Fruit fly (Drosophila melanogaster) whole organism, embryonic: ENCODE measurements around the gene vari.

ENCODE experiments used
- Atf6 ChIP-seq: fragments of 200-800 bp; sonication (Bioruptor generic); IDR thresholded peaks from 2 replicates; pipeline ENCODE4 v1.3.6; 2022; ENCODE audit warnings: missing biosample characterization, missing genetic modification characterization
- C15 ChIP-seq: fragments of 200-800 bp; sonication (Bioruptor generic); IDR thresholded peaks from 3 replicates; pipeline ENCODE4 v1.3.6; 2022; ENCODE audit warnings: missing biosample characterization, missing genetic modification characterization
- CG10209 ChIP-seq: fragments of 200-800 bp; sonication (Bioruptor generic); optimal IDR thresholded peaks from 3 replicates; lab custom pipeline; 2017; ENCODE audit warnings: missing biosample characterization, mild to moderate bottlenecking, missing genetic modification characterization, missing genetic modification reagents
- CG11398 ChIP-seq: fragments of 200-800 bp; sonication (Bioruptor generic); optimal IDR thresholded peaks from 2 replicates; lab custom pipeline; 2016; ENCODE audit warnings: missing biosample characterization, missing genetic modification characterization
- CG12391 ChIP-seq: fragments of 200-800 bp; sonication (Bioruptor generic); optimal IDR thresholded peaks from 3 replicates; lab custom pipeline; 2018; ENCODE audit warnings: missing biosample characterization, mild to moderate bottlenecking, missing genetic modification characterization, moderate library complexity
- CG14667 ChIP-seq: fragments of 200-800 bp; sonication (Bioruptor generic); IDR thresholded peaks from 2 replicates; pipeline ENCODE4 v1.3.6; 2022; ENCODE audit warnings: missing biosample characterization, missing genetic modification characterization
- CG15601 ChIP-seq: fragments of 200-800 bp; sonication (Bioruptor generic); optimal IDR thresholded peaks from 3 replicates; lab custom pipeline; 2019; ENCODE audit warnings: missing biosample characterization, mild to moderate bottlenecking, missing genetic modification characterization, moderate library complexity
- CG1602 ChIP-seq: fragments of 200-800 bp; sonication (Bioruptor generic); optimal IDR thresholded peaks from 3 replicates; lab custom pipeline; 2016; ENCODE audit warnings: missing biosample characterization, missing genetic modification characterization
- CG16779 ChIP-seq: fragments of 200-800 bp; sonication (Bioruptor generic); IDR thresholded peaks from 2 replicates; pipeline ENCODE4 v1.3.6; 2022; ENCODE audit warnings: missing biosample characterization, missing genetic modification characterization
- CG17186 ChIP-seq: fragments of 200-800 bp; sonication (Bioruptor generic); optimal IDR thresholded peaks from 3 replicates; lab custom pipeline; 2017; ENCODE audit warnings: missing biosample characterization, missing genetic modification reagents, missing genetic modification characterization
- CG17359 ChIP-seq: fragments of 200-800 bp; sonication (Bioruptor generic); optimal IDR thresholded peaks from 3 replicates; lab custom pipeline; 2018; ENCODE audit warnings: missing biosample characterization, mild to moderate bottlenecking, missing genetic modification characterization, moderate library complexity
- CG18599 ChIP-seq: fragments of 200-800 bp; sonication (Bioruptor generic); optimal IDR thresholded peaks from 3 replicates; lab custom pipeline; 2017; ENCODE audit warnings: missing biosample characterization, missing genetic modification characterization, mild to moderate bottlenecking, moderate library complexity, missing genetic modification reagents
- CG3163 ChIP-seq: fragments of 200-800 bp; sonication (Bioruptor generic); optimal IDR thresholded peaks from 3 replicates; lab custom pipeline; 2016; ENCODE audit warnings: missing biosample characterization, missing genetic modification characterization
- CG4404 ChIP-seq: fragments of 200-800 bp; sonication (Bioruptor generic); IDR thresholded peaks from 2 replicates; pipeline ENCODE4 v1.3.6; 2022; ENCODE audit warnings: missing biosample characterization, missing genetic modification characterization
- CG7357 ChIP-seq: fragments of 200-800 bp; sonication (Bioruptor generic); IDR thresholded peaks from 3 replicates; pipeline ENCODE4 v1.3.6; 2022; ENCODE audit warnings: missing biosample characterization, missing genetic modification characterization
- CG7556 ChIP-seq: fragments of 200-800 bp; sonication (Bioruptor generic); optimal IDR thresholded peaks from 2 replicates; lab custom pipeline; 2017; ENCODE audit warnings: missing biosample characterization, mild to moderate bottlenecking, missing genetic modification characterization
- CG9215 ChIP-seq: fragments of 200-800 bp; sonication (Bioruptor generic); IDR thresholded peaks from 2 replicates; pipeline ENCODE4 v1.3.6; 2022; ENCODE audit warnings: missing biosample characterization, missing genetic modification characterization
- CG9727 ChIP-seq: fragments of 200-800 bp; sonication (Bioruptor generic); optimal IDR thresholded peaks from 3 replicates; lab custom pipeline; 2017; ENCODE audit warnings: missing biosample characterization, mild to moderate bottlenecking, missing genetic modification characterization
- CG9817 ChIP-seq: fragments of 200-800 bp; sonication (Bioruptor generic); optimal IDR thresholded peaks from 2 replicates; lab custom pipeline; 2018; ENCODE audit warnings: missing biosample characterization, mild to moderate bottlenecking, missing genetic modification characterization, moderate library complexity
- CG9932 ChIP-seq: fragments of 200-800 bp; sonication (Bioruptor generic); IDR thresholded peaks from 2 replicates; pipeline ENCODE4 v1.3.6; 2022; ENCODE audit warnings: missing biosample characterization, missing genetic modification characterization
- CTCF ChIP-seq: fragments of 200-800 bp; sonication (Bioruptor generic); optimal IDR thresholded peaks from 2 replicates; lab custom pipeline; 2017; ENCODE audit warnings: missing biosample characterization, mild to moderate bottlenecking, missing genetic modification characterization, moderate library complexity
- D19A ChIP-seq: fragments of 200-800 bp; optimal IDR thresholded peaks from 3 replicates; lab custom pipeline; 2019; ENCODE audit warnings: missing biosample characterization, mild to moderate bottlenecking, missing genetic modification characterization, moderate library complexity
- Dbx ChIP-seq: fragments of 200-800 bp; sonication (Bioruptor generic); IDR thresholded peaks from 3 replicates; pipeline ENCODE4 v1.3.6; 2022; ENCODE audit warnings: missing biosample characterization, missing genetic modification characterization
- Deaf1 ChIP-seq: fragments of 200-800 bp; optimal IDR thresholded peaks from 3 replicates; lab custom pipeline; 2019; ENCODE audit warnings: missing biosample characterization, mild to moderate bottlenecking, missing genetic modification characterization, moderate library complexity
- Dek ChIP-seq: fragments of 200-800 bp; sonication (Bioruptor generic); optimal IDR thresholded peaks from 3 replicates; lab custom pipeline; 2019; ENCODE audit warnings: missing biosample characterization, mild to moderate bottlenecking, missing genetic modification characterization, moderate library complexity
- Dfd ChIP-seq, 2 experiments: fragments of >200 bp; optimal IDR thresholded peaks; 2 replicates each; lab custom pipeline; 2017; ENCODE audit warnings: missing biosample characterization in 2 of 2, missing genetic modification characterization in 2 of 2
- Gug ChIP-seq: fragments of 200-800 bp; sonication (Bioruptor generic); IDR thresholded peaks from 4 replicates; pipeline ENCODE4 v1.3.6; 2022; ENCODE audit warnings: missing biosample characterization, missing genetic modification characterization
- Kr ChIP-seq: fragments of 200-800 bp; sonication (Bioruptor generic); optimal IDR thresholded peaks from 2 replicates; lab custom pipeline; 2017; ENCODE audit warnings: missing biosample characterization, mild to moderate bottlenecking, missing genetic modification characterization
- Mad ChIP-seq: fragments of 200-800 bp; sonication (Bioruptor generic); optimal IDR thresholded peaks from 2 replicates; lab custom pipeline; 2016; ENCODE audit warnings: missing biosample characterization, missing genetic modification characterization
- Opbp ChIP-seq: fragments of 200-800 bp; sonication (Bioruptor generic); IDR thresholded peaks from 3 replicates; pipeline ENCODE4 v1.3.6; 2022; ENCODE audit warnings: missing biosample characterization, missing genetic modification characterization; ENCODE audit not compliant: partially characterized antibody
- Pdp1 ChIP-seq, 2 experiments: fragments of 200-800 bp; sonication (Bioruptor generic); optimal IDR thresholded peaks; 3 replicates each; lab custom pipeline; 2016; ENCODE audit warnings: missing biosample characterization in 2 of 2, missing genetic modification characterization in 2 of 2, mild to moderate bottlenecking in 1 of 2, moderate library complexity in 1 of 2
- Sry-β ChIP-seq: fragments of 200-800 bp; sonication (Bioruptor generic); optimal IDR thresholded peaks from 2 replicates; lab custom pipeline; 2018; ENCODE audit warnings: missing biosample characterization, mild to moderate bottlenecking, missing genetic modification characterization, moderate library complexity
- Tbp ChIP-seq: fragments of >200 bp; optimal IDR thresholded peaks from 2 replicates; lab custom pipeline; 2018; ENCODE audit warnings: missing biosample characterization, missing genetic modification characterization
- ara ChIP-seq: fragments of 200-800 bp; sonication (Bioruptor generic); IDR thresholded peaks from 2 replicates; pipeline ENCODE4 v1.3.6; 2022; ENCODE audit warnings: missing biosample characterization, missing genetic modification characterization
- chn ChIP-seq: fragments of 200-800 bp; sonication (Bioruptor generic); optimal IDR thresholded peaks from 2 replicates; lab custom pipeline; 2016; ENCODE audit warnings: missing biosample characterization, missing genetic modification characterization
- dan ChIP-seq: fragments of 200-800 bp; sonication (Bioruptor generic); IDR thresholded peaks from 2 replicates; pipeline ENCODE4 v1.3.6; 2022; ENCODE audit warnings: missing biosample characterization, missing genetic modification characterization
- ewg ChIP-seq: fragments of 200-800 bp; sonication (Bioruptor generic); optimal IDR thresholded peaks from 3 replicates; lab custom pipeline; 2017; ENCODE audit warnings: mild to moderate bottlenecking, missing biosample characterization, missing genetic modification reagents, missing genetic modification characterization
- grn ChIP-seq: fragments of 200-800 bp; sonication (Bioruptor generic); optimal IDR thresholded peaks from 3 replicates; lab custom pipeline; 2017; ENCODE audit warnings: missing biosample characterization, missing genetic modification characterization
- gsb-n ChIP-seq: fragments of 200-800 bp; sonication (Bioruptor generic); optimal IDR thresholded peaks from 3 replicates; lab custom pipeline; 2018; ENCODE audit warnings: missing biosample characterization, mild to moderate bottlenecking, missing genetic modification characterization
- h ChIP-seq: fragments of >200 bp; optimal IDR thresholded peaks from 2 replicates; lab custom pipeline; 2017
- inv ChIP-seq: fragments of 200-800 bp; sonication (Bioruptor generic); IDR thresholded peaks from 2 replicates; pipeline ENCODE4 v1.3.6; 2022; ENCODE audit warnings: missing biosample characterization, missing genetic modification characterization; ENCODE audit not compliant: partially characterized antibody
- jing ChIP-seq: fragments of 200-800 bp; sonication (Bioruptor generic); optimal IDR thresholded peaks from 2 replicates; lab custom pipeline; 2018; ENCODE audit warnings: missing biosample characterization, mild to moderate bottlenecking, missing genetic modification characterization
- jumu ChIP-seq: fragments of 200-800 bp; sonication (Bioruptor generic); optimal IDR thresholded peaks from 3 replicates; lab custom pipeline; 2016; ENCODE audit warnings: missing biosample characterization, missing genetic modification characterization
- kay ChIP-seq: fragments of 200-800 bp; sonication (Bioruptor generic); optimal IDR thresholded peaks from 2 replicates; lab custom pipeline; 2016; ENCODE audit warnings: missing biosample characterization, missing genetic modification characterization
- lbe ChIP-seq: fragments of 200-800 bp; sonication (Bioruptor generic); optimal IDR thresholded peaks from 2 replicates; lab custom pipeline; 2016; ENCODE audit warnings: missing biosample characterization, mild to moderate bottlenecking, missing genetic modification characterization
- prd ChIP-seq, 3 experiments: fragments of >200 bp in 2 of 3; fragments of 200-800 bp in 1 of 3; sonication (Bioruptor generic) in 1 of 3; optimal IDR thresholded peaks in 2 of 3; IDR thresholded peaks in 1 of 3; 2 replicates in 2 of 3; 3 replicates in 1 of 3; pipeline versions ENCODE4 v1.3.6 to Lab custom; 2017 to 2022; ENCODE audit warnings: missing biosample characterization in 1 of 3, missing genetic modification characterization in 1 of 3
- sens-2 ChIP-seq: fragments of 200-800 bp; sonication (Bioruptor generic); IDR thresholded peaks from 2 replicates; pipeline ENCODE4 v1.3.6; 2022; ENCODE audit warnings: missing biosample characterization, missing genetic modification characterization
- slbo ChIP-seq: fragments of 200-800 bp; sonication (Bioruptor generic); IDR thresholded peaks from 2 replicates; pipeline ENCODE4 v1.3.6; 2022; ENCODE audit warnings: missing biosample characterization, missing genetic modification characterization
- slou ChIP-seq: fragments of 200-800 bp; sonication (Bioruptor generic); optimal IDR thresholded peaks from 3 replicates; lab custom pipeline; 2016; ENCODE audit warnings: missing biosample characterization, missing genetic modification characterization
- sqz ChIP-seq: fragments of 200-800 bp; sonication (Bioruptor generic); optimal IDR thresholded peaks from 3 replicates; lab custom pipeline; 2018; ENCODE audit warnings: missing biosample characterization, mild to moderate bottlenecking, missing genetic modification characterization
- tin ChIP-seq: fragments of 200-800 bp; sonication (Bioruptor generic); optimal IDR thresholded peaks from 3 replicates; lab custom pipeline; 2016; ENCODE audit warnings: missing biosample characterization, missing genetic modification characterization

Gene vari

dm6 chr2L:20787271-20787791 lies 9.5 kb downstream of the vari start, which contains the start of gene Pomp (continued):
- TF ChIP-seq CG15601 (tag; lab: Kevin White, UChicago): peak; percentile 74
- peak; percentile 91 for TF ChIP-seq CG17359 (tag; lab: Kevin White, UChicago)
- peak; percentile 37 for TF ChIP-seq sqz (GFP tag; lab: Kevin White, UChicago)
- TF ChIP-seq kay (GFP tag; lab: Kevin White, UChicago): peak; percentile 70
- peak; percentile 56 for TF ChIP-seq CG9817 (tag; lab: Kevin White, UChicago)
- TF ChIP-seq Dbx (GFP tag; lab: Robert Waterston, UW): peak; percentile 81; the same call in 2 of the 3 replicates
- TF ChIP-seq tin (GFP tag; lab: Kevin White, UChicago): peak; percentile 83
- peak; percentile 90 for TF ChIP-seq slbo
- TF ChIP-seq Mad: peak; percentile 52
- TF ChIP-seq Kr (GFP tag; lab: Kevin White, UChicago): no peak
- TF ChIP-seq inv (GFP tag; lab: Robert Waterston, UW): peak; percentile 56
- peak; percentile 89 for TF ChIP-seq Atf6 (GFP tag; lab: Robert Waterston, UW)
- peak; percentile 82 for TF ChIP-seq Dek (tag; lab: Kevin White, UChicago)
- no peak for TF ChIP-seq jing
- peak; percentile 80; the same call in 1 of the 3 replicates for TF ChIP-seq C15
- peak; percentile 68 for TF ChIP-seq Deaf1 (tag; lab: Kevin White, UChicago)
- TF ChIP-seq slou (GFP tag; lab: Kevin White, UChicago): peak; percentile 81
- no peak for TF ChIP-seq Tbp (GFP tag; lab: Kevin White, UChicago)
- TF ChIP-seq CG14667 (GFP tag; lab: Robert Waterston, UW): peak; percentile 82
- TF ChIP-seq Pdp1 (GFP tag; optimal IDR thresholded peaks at IDR 0.05; lab: Kevin White, UChicago): peak; percentile 58 to 64
- TF ChIP-seq jumu: peak; percentile 34
- TF ChIP-seq ewg (GFP tag; lab: Kevin White, UChicago): peak; percentile 72
- TF ChIP-seq Dfd (GFP tag; optimal IDR thresholded peaks at IDR 0.05; lab: Kevin White, UChicago): no peak
- TF ChIP-seq grn (GFP tag; lab: Kevin White, UChicago): peak; percentile 30
- peak; percentile 70 for TF ChIP-seq chn (GFP tag; lab: Kevin White, UChicago)
- TF ChIP-seq CG11398 (GFP tag; lab: Kevin White, UChicago): no peak
- TF ChIP-seq ara (GFP tag; lab: Robert Waterston, UW): peak; percentile 86
- peak; percentile 65 for TF ChIP-seq sens-2 (GFP tag; lab: Robert Waterston, UW)
- peak; percentile 80 for TF ChIP-seq CG7556
- TF ChIP-seq D19A: peak; percentile 89
- peak; percentile 88 for TF ChIP-seq Gug
- no peak for TF ChIP-seq prd (optimal IDR thresholded peaks at IDR 0.05; lab: Kevin White, UChicago)
- TF ChIP-seq prd (GFP tag; IDR thresholded peaks at IDR 0.05; lab: Robert Waterston, UW): peak; percentile 92
- TF ChIP-seq CG7357 (GFP tag; lab: Robert Waterston, UW): peak; percentile 71
- peak; percentile 72 for TF ChIP-seq CG16779 (GFP tag; lab: Robert Waterston, UW)
- TF ChIP-seq dan (GFP tag; lab: Robert Waterston, UW): no peak
- TF ChIP-seq CG17186 (GFP tag; lab: Kevin White, UChicago): peak; percentile 60
- TF ChIP-seq CG9932 (GFP tag; lab: Robert Waterston, UW): peak; percentile 85
- TF ChIP-seq CG10209: peak; percentile 84
- TF ChIP-seq lbe: peak; percentile 71
- TF ChIP-seq CG3163 (GFP tag; lab: Kevin White, UChicago): no peak
- TF ChIP-seq CG18599: peak; percentile 92
- TF ChIP-seq CG1602 (GFP tag; lab: Kevin White, UChicago): peak; percentile 79
- peak; percentile 80 for TF ChIP-seq gsb-n (tag; lab: Kevin White, UChicago)
- TF ChIP-seq CG4404 (GFP tag; lab: Robert Waterston, UW): peak; percentile 78
- peak; percentile 88 for TF ChIP-seq CG12391
- TF ChIP-seq Opbp (GFP tag; lab: Robert Waterston, UW): peak; percentile 53; the same call in 1 of the 3 replicates
- no peak for TF ChIP-seq Sry-β
- no peak for TF ChIP-seq h (lab: Kevin White, UChicago)
- TF ChIP-seq CG9727 (GFP tag; lab: Kevin White, UChicago): peak; percentile 86
- TF ChIP-seq CTCF (GFP tag; lab: Kevin White, UChicago): peak; percentile 78
- peak; percentile 73 for TF ChIP-seq CG9215 (GFP tag; lab: Robert Waterston, UW)
